Worm (Caenorhabditis elegans) whole organism, L2 larva: ENCODE results near the gene unc-32.

Experiments used
- C34F6.9 ChIP-seq: fragments of 150-350 bp; optimal IDR thresholded peaks from 2 replicates; lab custom pipeline; 2014; ENCODE audit warnings: missing biosample characterization, missing genetic modification characterization
- F13H6.1 ChIP-seq: sonication (generic microtip); optimal IDR thresholded peaks from 2 replicates; lab custom pipeline; 2016; ENCODE audit warnings: missing genetic modification characterization, missing compliant biosample characterization
- R02D3.7 ChIP-seq: fragments of 150-350 bp; optimal IDR thresholded peaks from 2 replicates; lab custom pipeline; 2014; ENCODE audit warnings: missing biosample characterization, missing genetic modification characterization
- Y55F3AM.14 ChIP-seq: fragments of 200-800 bp; sonication (Bioruptor generic); optimal IDR thresholded peaks from 2 replicates; lab custom pipeline; 2018; ENCODE audit warnings: mild to moderate bottlenecking, missing genetic modification characterization, missing compliant biosample characterization
- ama-1 ChIP-seq: fragments of 150-350 bp; optimal IDR thresholded peaks from 2 replicates; lab custom pipeline; 2018; ENCODE audit warnings: inconsistent platforms
- blmp-1 ChIP-seq: sonication (generic microtip); optimal IDR thresholded peaks from 2 replicates; lab custom pipeline; 2017; ENCODE audit warnings: missing genetic modification characterization, mild to moderate bottlenecking, missing compliant biosample characterization, antibody characterized with exemption, moderate library complexity; ENCODE audit not compliant: insufficient read depth
- ceh-16 ChIP-seq: fragments of 150-350 bp; optimal IDR thresholded peaks from 2 replicates; lab custom pipeline; 2014; ENCODE audit warnings: missing biosample characterization, missing genetic modification characterization
- ceh-82 ChIP-seq: fragments of 150-350 bp; optimal IDR thresholded peaks from 2 replicates; lab custom pipeline; 2014; ENCODE audit warnings: missing biosample characterization, missing genetic modification characterization
- crh-2 ChIP-seq: sonication (generic microtip); optimal IDR thresholded peaks from 2 replicates; lab custom pipeline; 2017; ENCODE audit warnings: missing biosample characterization, missing genetic modification characterization
- dmd-4 ChIP-seq: sonication (generic microtip); optimal IDR thresholded peaks from 2 replicates; lab custom pipeline; 2017; ENCODE audit warnings: missing biosample characterization, missing genetic modification characterization
- egl-27 ChIP-seq: sonication (generic microtip); optimal IDR thresholded peaks from 3 replicates; lab custom pipeline; 2017; ENCODE audit warnings: missing biosample characterization, missing genetic modification reagents, missing genetic modification characterization
- elt-1 ChIP-seq: fragments of 150-350 bp; optimal IDR thresholded peaks from 2 replicates; lab custom pipeline; 2014; ENCODE audit warnings: missing biosample characterization, missing genetic modification characterization
- elt-3 ChIP-seq: sonication (generic microtip); optimal IDR thresholded peaks from 2 replicates; lab custom pipeline; 2017; ENCODE audit warnings: missing biosample characterization, missing genetic modification characterization
- fos-1 ChIP-seq: fragments of 150-350 bp; optimal IDR thresholded peaks from 2 replicates; lab custom pipeline; 2014; ENCODE audit warnings: missing biosample characterization, missing genetic modification characterization
- gmeb-1 ChIP-seq: fragments of 150-350 bp; optimal IDR thresholded peaks from 2 replicates; lab custom pipeline; 2014; ENCODE audit warnings: missing biosample characterization, missing genetic modification characterization
- lin-11 ChIP-seq: fragments of 150-350 bp; sonication (generic microtip); optimal IDR thresholded peaks from 2 replicates; lab custom pipeline; 2014; ENCODE audit warnings: missing biosample characterization, missing genetic modification characterization, inconsistent platforms, mixed read lengths
- lin-13 ChIP-seq: fragments of 150-350 bp; optimal IDR thresholded peaks from 2 replicates; lab custom pipeline; 2014; ENCODE audit warnings: missing biosample characterization, missing genetic modification reagents, missing genetic modification characterization
- lin-39 ChIP-seq: fragments of 150-350 bp; optimal IDR thresholded peaks from 2 replicates; lab custom pipeline; 2014; ENCODE audit warnings: missing biosample characterization, missing genetic modification reagents, missing genetic modification characterization
- lsy-2 ChIP-seq, 2 experiments: fragments of 150-350 bp in 1 of 2; sonication (generic microtip) in 1 of 2; optimal IDR thresholded peaks; 2 replicates each; lab custom pipeline; 2014 to 2017; ENCODE audit warnings: missing biosample characterization in 2 of 2, missing genetic modification characterization in 2 of 2
- mab-5 ChIP-seq: fragments of 150-350 bp; optimal IDR thresholded peaks from 2 replicates; lab custom pipeline; 2014; ENCODE audit warnings: missing biosample characterization, missing genetic modification characterization
- mbf-1 ChIP-seq: sonication (generic microtip); optimal IDR thresholded peaks from 2 replicates; lab custom pipeline; 2017; ENCODE audit warnings: missing biosample characterization, missing genetic modification characterization
- mdl-1 ChIP-seq, 2 experiments: fragments of 150-350 bp in 1 of 2; sonication (generic microtip) in 1 of 2; optimal IDR thresholded peaks; 2 replicates each; lab custom pipeline; 2017; ENCODE audit warnings: missing biosample characterization in 2 of 2, missing genetic modification characterization in 2 of 2
- nhr-10 ChIP-seq: sonication (generic microtip); optimal IDR thresholded peaks from 2 replicates; lab custom pipeline; 2017; ENCODE audit warnings: missing biosample characterization, missing genetic modification characterization
- nhr-11 ChIP-seq: fragments of 150-350 bp; optimal IDR thresholded peaks from 2 replicates; lab custom pipeline; 2014; ENCODE audit warnings: missing biosample characterization, missing genetic modification characterization
- nhr-12 ChIP-seq: fragments of 150-350 bp; optimal IDR thresholded peaks from 2 replicates; lab custom pipeline; 2014; ENCODE audit warnings: missing biosample characterization, missing genetic modification characterization
- nhr-21 ChIP-seq: fragments of 150-350 bp; optimal IDR thresholded peaks from 2 replicates; lab custom pipeline; 2014; ENCODE audit warnings: missing biosample characterization, missing genetic modification characterization
- nhr-23 ChIP-seq: fragments of 150-350 bp; optimal IDR thresholded peaks from 2 replicates; lab custom pipeline; 2014; ENCODE audit warnings: missing biosample characterization, missing genetic modification reagents, missing genetic modification characterization
- nhr-237 ChIP-seq: fragments of 150-350 bp; optimal IDR thresholded peaks from 2 replicates; lab custom pipeline; 2014; ENCODE audit warnings: missing biosample characterization, missing genetic modification characterization
- nhr-25 ChIP-seq: fragments of 150-350 bp; sonication (generic microtip); optimal IDR thresholded peaks from 3 replicates; lab custom pipeline; 2014; ENCODE audit warnings: missing biosample characterization, missing genetic modification characterization
- nhr-6 ChIP-seq: fragments of 150-350 bp; optimal IDR thresholded peaks from 2 replicates; lab custom pipeline; 2014; ENCODE audit warnings: missing biosample characterization, missing genetic modification characterization
- nhr-77 ChIP-seq: fragments of 150-350 bp; optimal IDR thresholded peaks from 2 replicates; lab custom pipeline; 2014; ENCODE audit warnings: missing biosample characterization, missing genetic modification characterization
- sem-4 ChIP-seq: fragments of 150-350 bp; optimal IDR thresholded peaks from 2 replicates; lab custom pipeline; 2014; ENCODE audit warnings: missing biosample characterization, missing genetic modification reagents, missing genetic modification characterization
- sma-3 ChIP-seq: sonication (generic microtip); optimal IDR thresholded peaks from 2 replicates; lab custom pipeline; 2016; ENCODE audit warnings: missing genetic modification reagents, missing genetic modification characterization, missing compliant biosample characterization
- sma-9 ChIP-seq, 2 experiments: fragments of 150-350 bp in 1 of 2; sonication (generic microtip) in 1 of 2; optimal IDR thresholded peaks; 2 replicates each; lab custom pipeline; 2014 to 2016; ENCODE audit warnings: missing genetic modification characterization in 2 of 2, mild to moderate bottlenecking in 1 of 2, missing biosample characterization in 1 of 2, missing compliant biosample characterization in 1 of 2, missing genetic modification reagents in 1 of 2, moderate library complexity in 1 of 2
- snpc-4 ChIP-seq: fragments of 150-350 bp; optimal IDR thresholded peaks from 2 replicates; lab custom pipeline; 2014; ENCODE audit warnings: missing biosample characterization, missing genetic modification characterization
- unc-55 ChIP-seq: fragments of 150-350 bp; sonication (generic microtip); optimal IDR thresholded peaks from 3 replicates; lab custom pipeline; 2014; ENCODE audit warnings: missing biosample characterization, missing genetic modification reagents, missing genetic modification characterization
- unc-62 ChIP-seq: fragments of 150-350 bp; optimal IDR thresholded peaks from 2 replicates; lab custom pipeline; 2014; ENCODE audit warnings: missing biosample characterization, missing genetic modification reagents, missing genetic modification characterization
- zag-1 ChIP-seq: fragments of 150-350 bp; optimal IDR thresholded peaks from 2 replicates; lab custom pipeline; 2014; ENCODE audit warnings: missing biosample characterization, missing genetic modification characterization
- ztf-1 ChIP-seq: fragments of 200-800 bp; sonication (Bioruptor generic); conservative IDR thresholded peaks from 2 replicates; pipeline ENCODE4 v1.3.6; 2022; ENCODE audit warnings: missing genetic modification characterization, missing compliant biosample characterization
- ztf-11 ChIP-seq: sonication (generic microtip); optimal IDR thresholded peaks from 2 replicates; lab custom pipeline; 2017; ENCODE audit warnings: missing biosample characterization, missing genetic modification characterization
- ztf-4 ChIP-seq: fragments of 150-350 bp; optimal IDR thresholded peaks from 2 replicates; lab custom pipeline; 2014; ENCODE audit warnings: missing biosample characterization, missing genetic modification characterization

The unc-32 gene

DNA sequence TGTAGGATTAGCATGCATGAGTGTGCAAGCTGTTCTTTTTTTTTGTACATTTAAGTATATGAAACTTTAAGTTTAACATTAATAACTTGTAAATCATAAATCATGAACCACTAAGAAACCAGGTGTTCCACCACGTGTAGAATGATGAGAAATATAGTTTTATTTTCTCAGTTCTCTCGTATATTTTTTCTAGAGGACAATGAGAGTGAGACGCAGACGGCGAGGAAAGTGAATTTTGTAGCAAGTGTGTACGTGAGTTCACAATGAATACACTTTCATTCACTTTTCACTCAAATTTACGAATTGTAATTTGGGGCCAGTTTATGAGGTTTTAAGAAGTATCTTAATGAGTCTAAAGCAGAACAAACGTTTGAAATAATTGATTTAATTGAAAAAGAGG, 21.1 kb downstream of the unc-32 start (continued):
- no peak for TF ChIP-seq Y55F3AM.14 (GFP tag; lab: Kevin White, UChicago)
- no peak for TF ChIP-seq lin-11
- no peak for TF ChIP-seq F13H6.1 (tag; lab: Kevin White, UChicago)

DNA sequence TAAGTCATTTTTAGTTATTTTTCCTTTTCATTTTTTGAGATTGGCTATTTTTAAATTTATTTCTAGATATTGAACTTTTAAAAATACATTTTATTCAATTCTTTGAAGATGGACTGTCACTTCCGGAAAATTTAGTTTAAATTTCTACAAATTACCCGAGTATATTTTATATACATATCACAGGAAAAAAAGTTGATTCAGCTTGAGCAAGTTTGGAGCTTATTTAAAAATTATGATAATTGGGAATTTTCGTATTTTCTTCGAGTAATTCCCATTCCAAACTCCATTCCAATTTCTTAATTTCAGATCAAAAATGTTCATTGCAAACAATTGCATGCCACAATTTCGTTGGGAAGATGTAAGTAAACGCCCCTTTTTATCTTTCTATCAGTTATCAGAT, 24.3 kb downstream of the unc-32 start, which contains the start of gene arrd-15:
TSS of gene arrd-15 (plus strand) at position 301 of the 400 bp plus-strand sequence.
- no peak for TF ChIP-seq nhr-12 (tag; lab: Kevin White, UChicago)
- TF ChIP-seq ztf-11 (tag; lab: Kevin White, UChicago) = no peak
- TF ChIP-seq ztf-4 (tag; lab: Kevin White, UChicago) = no peak
- TF ChIP-seq gmeb-1 (tag; lab: Kevin White, UChicago) = no peak
- no peak for TF ChIP-seq fos-1 (tag; lab: Kevin White, UChicago)
- no peak for TF ChIP-seq mab-5 (tag; lab: Kevin White, UChicago)
- TF ChIP-seq lin-13 = no peak
- no peak for TF ChIP-seq unc-62
- no peak for TF ChIP-seq snpc-4 (tag; lab: Kevin White, UChicago)
- no peak for TF ChIP-seq nhr-77 (tag; lab: Kevin White, UChicago)
- no peak for TF ChIP-seq mbf-1 (tag; lab: Kevin White, UChicago)
- no peak for TF ChIP-seq ama-1 (lab: Kevin White, UChicago)
- no peak for TF ChIP-seq dmd-4 (tag; lab: Kevin White, UChicago)
- no peak for TF ChIP-seq sem-4 (tag; lab: Kevin White, UChicago)
- TF ChIP-seq R02D3.7 (tag; lab: Kevin White, UChicago) = no peak
- no peak for TF ChIP-seq sma-3 (GFP tag; lab: Kevin White, UChicago)
- TF ChIP-seq crh-2 (tag; lab: Kevin White, UChicago) = no peak

DNA sequence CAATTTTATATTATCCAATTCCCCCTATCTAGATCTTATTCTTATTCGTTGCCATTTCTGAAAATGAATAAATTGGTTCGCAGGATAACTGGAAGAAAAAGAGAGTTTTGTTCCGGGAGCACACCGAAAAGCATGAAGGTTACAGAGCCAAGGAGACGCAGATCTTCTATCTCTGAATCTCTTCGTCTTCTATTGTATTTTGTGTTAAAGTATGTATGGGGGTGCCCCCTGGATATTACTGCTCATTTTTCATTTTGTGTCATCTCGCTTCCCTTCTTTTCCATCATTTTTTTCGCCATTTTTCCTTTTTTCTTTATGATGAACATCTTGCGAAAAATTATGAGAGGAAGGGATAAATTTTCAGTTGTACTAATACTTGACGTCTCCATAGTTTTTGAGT, 28.3 kb downstream of the unc-32 start:
- TF ChIP-seq lsy-2 (tag; optimal IDR thresholded peaks at IDR 0.05; lab: Kevin White, UChicago) = peak in 1 of 2 experiments; percentile 14
- TF ChIP-seq C34F6.9 (tag; lab: Kevin White, UChicago) = peak; percentile 32
- TF ChIP-seq nhr-21 (tag; lab: Kevin White, UChicago) = no peak

DNA sequence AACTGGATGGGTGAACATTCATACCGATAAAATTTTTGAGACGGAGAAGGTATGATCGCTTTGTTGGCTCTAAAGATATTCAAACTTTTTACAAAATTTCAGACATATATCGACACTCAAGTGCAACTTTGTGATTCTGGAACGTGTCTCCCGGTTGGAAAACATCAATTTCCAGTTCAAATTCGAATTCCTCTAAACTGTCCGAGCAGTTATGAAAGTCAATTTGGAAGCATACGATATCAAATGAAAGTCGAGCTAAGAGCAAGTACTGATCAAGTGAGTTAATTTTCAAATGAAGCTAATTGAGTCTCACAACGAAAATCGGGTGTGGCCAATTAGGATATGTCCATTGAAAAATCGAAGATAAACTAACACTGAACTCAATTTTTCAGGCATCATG, 29.0 kb downstream of the unc-32 start:
- TF ChIP-seq nhr-23 (tag; lab: Kevin White, UChicago) = no peak
- no peak for TF ChIP-seq unc-55 (GFP tag; lab: Kevin White, UChicago)
- TF ChIP-seq C34F6.9 (tag; lab: Kevin White, UChicago) = no peak
- TF ChIP-seq nhr-11 = no peak
- no peak for TF ChIP-seq ztf-4 (tag; lab: Kevin White, UChicago)
- TF ChIP-seq egl-27 = no peak
- TF ChIP-seq nhr-10 (tag; lab: Kevin White, UChicago) = no peak
- no peak for TF ChIP-seq sma-3 (GFP tag; lab: Kevin White, UChicago)
- TF ChIP-seq, all 48 proteins: peak for 0

DNA sequence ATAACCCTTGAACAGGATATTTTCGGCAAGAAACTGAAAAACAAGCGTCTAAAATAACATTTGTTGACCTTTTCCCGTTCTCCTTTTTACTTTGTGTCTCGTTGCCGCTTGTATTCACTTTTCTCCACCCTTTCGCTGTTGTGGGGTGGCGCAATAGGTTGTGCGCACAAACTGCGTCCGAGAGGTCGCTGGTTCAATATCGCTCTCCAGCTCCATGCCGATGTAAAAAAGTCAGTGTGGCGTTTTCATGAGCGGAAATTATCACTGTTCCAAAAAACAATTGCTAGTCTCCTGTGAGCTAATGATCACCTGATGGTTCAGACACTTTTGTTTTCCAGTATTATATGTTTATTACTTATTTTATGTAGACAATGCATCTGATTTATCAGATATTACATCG, 32.2 kb downstream of the unc-32 start:
- TF ChIP-seq sma-9 (GFP tag; optimal IDR thresholded peaks at IDR 0.05; lab: Kevin White, UChicago) (peak; percentile 83), sma-9 (tag; optimal IDR thresholded peaks at IDR 0.05; lab: Kevin White, UChicago) (no peak), mab-5 (tag; lab: Kevin White, UChicago) (no peak), nhr-237 (tag; lab: Kevin White, UChicago) (no peak), R02D3.7 (tag; lab: Kevin White, UChicago) (no peak), lin-13 (peak; percentile 66), ztf-1 (GFP tag; lab: Robert Waterston, UW) (no peak), C34F6.9 (tag; lab: Kevin White, UChicago) (peak; percentile 81), snpc-4 (tag; lab: Kevin White, UChicago) (no peak), zag-1 (tag; lab: Kevin White, UChicago) (peak; percentile 25), lin-39 (tag; lab: Kevin White, UChicago) (no peak), nhr-21 (tag; lab: Kevin White, UChicago) (peak; percentile 63), sma-3 (GFP tag; lab: Kevin White, UChicago) (peak; percentile 68), Y55F3AM.14 (GFP tag; lab: Kevin White, UChicago) (peak; percentile 45), elt-1 (tag; lab: Kevin White, UChicago) (no peak), egl-27 (peak; percentile 29), elt-3 (tag; lab: Kevin White, UChicago) (no peak), mdl-1 (tag; optimal IDR thresholded peaks at IDR 0.05; lab: Kevin White, UChicago) (peak in 1 of 2 experiments; percentile 17), nhr-6 (tag; lab: Kevin White, UChicago) (no peak), nhr-23 (tag; lab: Kevin White, UChicago) (no peak), blmp-1 (tag; lab: Kevin White, UChicago) (no peak), nhr-12 (tag; lab: Kevin White, UChicago) (no peak), gmeb-1 (tag; lab: Kevin White, UChicago) (peak; percentile 80), F13H6.1 (tag; lab: Kevin White, UChicago) (peak; percentile 60), unc-55 (GFP tag; lab: Kevin White, UChicago) (peak; percentile 57), ama-1 (lab: Kevin White, UChicago) (no peak), mbf-1 (tag; lab: Kevin White, UChicago) (no peak), lin-11 (peak; percentile 79), sem-4 (tag; lab: Kevin White, UChicago) (peak; percentile 40), nhr-10 (tag; lab: Kevin White, UChicago) (no peak), lsy-2 (tag; optimal IDR thresholded peaks at IDR 0.05; lab: Kevin White, UChicago) (peak; percentile 63 to 70), unc-62 (no peak), ztf-4 (tag; lab: Kevin White, UChicago) (no peak), dmd-4 (tag; lab: Kevin White, UChicago) (no peak), ztf-11 (tag; lab: Kevin White, UChicago) (no peak), ceh-82 (tag; lab: Kevin White, UChicago) (no peak), ceh-16 (tag; lab: Kevin White, UChicago) (no peak), nhr-25 (tag; lab: Kevin White, UChicago) (no peak)
